Fruit fly (Drosophila melanogaster) whole organism, embryonic: ENCODE data around the gene CG7841.

Experiments
- BtbVII ChIP-seq: fragments of 200-800 bp; sonication (Bioruptor generic); optimal IDR thresholded peaks from 3 replicates; lab custom pipeline; 2017; ENCODE audit warnings: missing biosample characterization, mild to moderate bottlenecking, missing genetic modification characterization
- CG10147 ChIP-seq: fragments of 200-800 bp; sonication (Bioruptor generic); optimal IDR thresholded peaks from 2 replicates; lab custom pipeline; 2019; ENCODE audit warnings: missing biosample characterization, mild to moderate bottlenecking, missing genetic modification characterization, moderate library complexity
- CG10321 ChIP-seq: fragments of 200-800 bp; sonication (Bioruptor generic); IDR thresholded peaks from 2 replicates; pipeline ENCODE4 v1.3.6; 2022; ENCODE audit warnings: missing biosample characterization, missing genetic modification characterization
- CG10654 ChIP-seq: fragments of 200-800 bp; sonication (Bioruptor generic); optimal IDR thresholded peaks from 2 replicates; lab custom pipeline; 2016; ENCODE audit warnings: missing biosample characterization, missing genetic modification characterization
- CG11696 ChIP-seq: fragments of 200-800 bp; sonication (Bioruptor generic); IDR thresholded peaks from 2 replicates; pipeline ENCODE4 v1.3.6; 2022; ENCODE audit warnings: missing biosample characterization, missing genetic modification characterization
- CG13123 ChIP-seq: fragments of 200-800 bp; sonication (Bioruptor generic); optimal IDR thresholded peaks from 2 replicates; lab custom pipeline; 2016; ENCODE audit warnings: missing biosample characterization, missing genetic modification characterization
- CG15073 ChIP-seq: fragments of 200-800 bp; sonication (Bioruptor generic); optimal IDR thresholded peaks from 2 replicates; lab custom pipeline; 2016; ENCODE audit warnings: missing biosample characterization, missing genetic modification characterization
- CG1602 ChIP-seq: fragments of 200-800 bp; sonication (Bioruptor generic); optimal IDR thresholded peaks from 3 replicates; lab custom pipeline; 2016; ENCODE audit warnings: missing biosample characterization, missing genetic modification characterization
- CG30020 ChIP-seq: fragments of 200-800 bp; optimal IDR thresholded peaks from 2 replicates; lab custom pipeline; 2019; ENCODE audit warnings: missing biosample characterization, mild to moderate bottlenecking, missing genetic modification characterization, moderate library complexity
- CG31441 ChIP-seq: fragments of 200-800 bp; sonication (Bioruptor generic); IDR thresholded peaks from 2 replicates; pipeline ENCODE4 v1.3.6; 2022; ENCODE audit warnings: missing biosample characterization, missing genetic modification characterization
- CG3163 ChIP-seq: fragments of 200-800 bp; sonication (Bioruptor generic); optimal IDR thresholded peaks from 3 replicates; lab custom pipeline; 2016; ENCODE audit warnings: missing biosample characterization, missing genetic modification characterization
- CG3407 ChIP-seq: fragments of 200-800 bp; sonication (Bioruptor generic); optimal IDR thresholded peaks from 2 replicates; lab custom pipeline; 2018; ENCODE audit warnings: missing biosample characterization, mild to moderate bottlenecking, missing genetic modification characterization
- CG5245 ChIP-seq: fragments of 200-800 bp; sonication (Bioruptor generic); optimal IDR thresholded peaks from 3 replicates; lab custom pipeline; 2016; ENCODE audit warnings: missing biosample characterization, missing genetic modification characterization
- CG6272 ChIP-seq: fragments of 200-800 bp; sonication (Bioruptor generic); IDR thresholded peaks from 2 replicates; pipeline ENCODE4 v1.3.6; 2022; ENCODE audit warnings: missing biosample characterization, missing genetic modification characterization
- CG6689 ChIP-seq: fragments of 200-800 bp; sonication (Bioruptor generic); IDR thresholded peaks from 2 replicates; pipeline ENCODE4 v1.3.6; 2022; ENCODE audit warnings: missing biosample characterization, missing genetic modification characterization
- CG9609 ChIP-seq: fragments of 200-800 bp; sonication (Bioruptor generic); optimal IDR thresholded peaks from 3 replicates; lab custom pipeline; 2016; ENCODE audit warnings: missing biosample characterization, missing genetic modification characterization
- Dbx ChIP-seq: fragments of 200-800 bp; sonication (Bioruptor generic); IDR thresholded peaks from 3 replicates; pipeline ENCODE4 v1.3.6; 2022; ENCODE audit warnings: missing biosample characterization, missing genetic modification characterization
- Dip3 ChIP-seq: fragments of 200-800 bp; sonication (Bioruptor generic); optimal IDR thresholded peaks from 3 replicates; lab custom pipeline; 2016; ENCODE audit warnings: missing biosample characterization, missing genetic modification characterization
- Dref ChIP-seq: fragments of 200-800 bp; sonication (Bioruptor generic); IDR thresholded peaks from 2 replicates; pipeline ENCODE4 v1.3.6; 2022; ENCODE audit warnings: missing biosample characterization, missing genetic modification characterization
- Hmx ChIP-seq: fragments of 200-800 bp; sonication (Bioruptor generic); optimal IDR thresholded peaks from 2 replicates; lab custom pipeline; 2016; ENCODE audit warnings: missing biosample characterization, missing genetic modification characterization
- Lhr ChIP-seq: fragments of 200-800 bp; sonication (Bioruptor generic); optimal IDR thresholded peaks from 3 replicates; lab custom pipeline; 2017; ENCODE audit warnings: mild to moderate bottlenecking, missing biosample characterization, missing genetic modification reagents, missing genetic modification characterization
- Med ChIP-seq: fragments of 200-800 bp; sonication (Bioruptor generic); peaks from one replicate; lab custom pipeline; 2016; ENCODE audit warnings: missing biosample characterization, missing genetic modification characterization, mild to moderate bottlenecking, inconsistent platforms, moderate library complexity
- NC2β ChIP-seq: fragments of 200-800 bp; sonication (Bioruptor generic); optimal IDR thresholded peaks from 2 replicates; lab custom pipeline; 2016; ENCODE audit warnings: missing biosample characterization, missing genetic modification characterization
- Poxn ChIP-seq: fragments of 200-800 bp; sonication (Bioruptor generic); IDR thresholded peaks from 2 replicates; pipeline ENCODE4 v1.3.6; 2022; ENCODE audit warnings: missing biosample characterization, missing genetic modification characterization
- Ptx1 ChIP-seq: fragments of 200-800 bp; sonication (Bioruptor generic); IDR thresholded peaks from 2 replicates; pipeline ENCODE4 v1.3.6; 2022; ENCODE audit warnings: missing biosample characterization, missing genetic modification characterization
- Rx ChIP-seq: fragments of 200-800 bp; sonication (Bioruptor generic); IDR thresholded peaks from 2 replicates; pipeline ENCODE4 v1.3.6; 2022; ENCODE audit warnings: missing biosample characterization, missing genetic modification characterization
- Sin3A ChIP-seq: fragments of >200 bp; optimal IDR thresholded peaks from 2 replicates; lab custom pipeline; 2018
- Trl ChIP-seq, 3 experiments: fragments of >200 bp in 2 of 3; fragments of 200-800 bp in 1 of 3; sonication (Bioruptor generic) in 1 of 3; optimal IDR thresholded peaks; 2 replicates in 1 of 3; 3 replicates in 2 of 3; lab custom pipeline; 2016 to 2017; ENCODE audit warnings: missing biosample characterization in 1 of 3, missing genetic modification characterization in 1 of 3
- Usf ChIP-seq: fragments of 200-800 bp; sonication (Bioruptor generic); optimal IDR thresholded peaks from 2 replicates; lab custom pipeline; 2017; ENCODE audit warnings: missing genotype, missing biosample characterization, missing genetic modification characterization
- crol ChIP-seq: fragments of 200-800 bp; sonication (Bioruptor generic); IDR thresholded peaks from 2 replicates; pipeline ENCODE4 v1.3.6; 2022; ENCODE audit warnings: missing biosample characterization, missing genetic modification characterization
- cwo ChIP-seq: fragments of 200-800 bp; sonication (Bioruptor generic); optimal IDR thresholded peaks from 3 replicates; lab custom pipeline; 2017; ENCODE audit warnings: missing biosample characterization, missing genetic modification characterization, mild to moderate bottlenecking, moderate library complexity, missing genetic modification reagents
- ems ChIP-seq: fragments of 200-800 bp; sonication (Bioruptor generic); optimal IDR thresholded peaks from 3 replicates; lab custom pipeline; 2016; ENCODE audit warnings: missing biosample characterization, missing genetic modification characterization
- esg ChIP-seq: fragments of 200-800 bp; sonication (Bioruptor generic); conservative IDR thresholded peaks from 2 replicates; pipeline ENCODE4 v1.3.6; 2022; ENCODE audit warnings: missing biosample characterization, missing genetic modification characterization
- gsb-n ChIP-seq: fragments of 200-800 bp; sonication (Bioruptor generic); optimal IDR thresholded peaks from 3 replicates; lab custom pipeline; 2018; ENCODE audit warnings: missing biosample characterization, mild to moderate bottlenecking, missing genetic modification characterization
- insv ChIP-seq, 2 experiments: fragments of 200-800 bp; sonication (Bioruptor generic); optimal IDR thresholded peaks; 3 replicates each; lab custom pipeline; 2016 to 2018; ENCODE audit warnings: missing biosample characterization in 2 of 2, missing genetic modification characterization in 2 of 2
- jigr1 ChIP-seq: fragments of 200-800 bp; sonication (Bioruptor generic); IDR thresholded peaks from 3 replicates; pipeline ENCODE4 v1.3.6; 2022; ENCODE audit warnings: missing biosample characterization, missing genetic modification characterization
- lilli ChIP-seq: fragments of 200-800 bp; sonication (Bioruptor generic); optimal IDR thresholded peaks from 3 replicates; lab custom pipeline; 2016; ENCODE audit warnings: missing biosample characterization, missing genetic modification characterization
- lmd ChIP-seq: fragments of 200-800 bp; sonication (Bioruptor generic); IDR thresholded peaks from 2 replicates; pipeline ENCODE4 v1.3.6; 2022; ENCODE audit warnings: missing biosample characterization, missing genetic modification characterization
- mld ChIP-seq: fragments of 200-800 bp; sonication (Bioruptor generic); IDR thresholded peaks from 3 replicates; pipeline ENCODE4 v1.3.6; 2022; ENCODE audit warnings: missing biosample characterization, missing genetic modification characterization; ENCODE audit not compliant: partially characterized antibody
- nerfin-2 ChIP-seq: fragments of 200-800 bp; sonication (Bioruptor generic); IDR thresholded peaks from 2 replicates; pipeline ENCODE4 v1.3.6; 2022; ENCODE audit warnings: missing biosample characterization, missing genetic modification characterization; ENCODE audit not compliant: partially characterized antibody
- odd ChIP-seq: fragments of 200-800 bp; sonication (Bioruptor generic); optimal IDR thresholded peaks from 2 replicates; lab custom pipeline; 2017; ENCODE audit warnings: missing biosample characterization, mild to moderate bottlenecking, missing genetic modification characterization
- pita ChIP-seq: fragments of 200-800 bp; sonication (Bioruptor generic); optimal IDR thresholded peaks from 2 replicates; lab custom pipeline; 2017; ENCODE audit warnings: missing biosample characterization, mild to moderate bottlenecking, missing genetic modification characterization
- pzg ChIP-seq: fragments of 200-800 bp; sonication (Bioruptor generic); optimal IDR thresholded peaks from 3 replicates; lab custom pipeline; 2018; ENCODE audit warnings: missing biosample characterization, mild to moderate bottlenecking, missing genetic modification characterization, moderate library complexity
- repo ChIP-seq: fragments of 200-800 bp; sonication (Bioruptor generic); optimal IDR thresholded peaks from 2 replicates; lab custom pipeline; 2016; ENCODE audit warnings: missing biosample characterization, missing genetic modification characterization
- slp2 ChIP-seq: fragments of 200-800 bp; sonication (Bioruptor generic); optimal IDR thresholded peaks from 2 replicates; lab custom pipeline; 2016; ENCODE audit warnings: missing biosample characterization, missing genetic modification characterization
- so ChIP-seq: fragments of 200-800 bp; sonication (Bioruptor generic); IDR thresholded peaks from 3 replicates; pipeline ENCODE4 v1.3.6; 2022; ENCODE audit warnings: missing biosample characterization, missing genetic modification characterization
- toy ChIP-seq: fragments of 200-800 bp; sonication (Bioruptor generic); IDR thresholded peaks from 2 replicates; pipeline ENCODE4 v1.3.6; 2022; ENCODE audit warnings: missing biosample characterization, missing genetic modification characterization
- trh ChIP-seq: fragments of 200-800 bp; sonication (Bioruptor generic); optimal IDR thresholded peaks from 2 replicates; lab custom pipeline; 2016; ENCODE audit warnings: missing biosample characterization, missing genetic modification characterization
- twi ChIP-seq: fragments of 200-800 bp; optimal IDR thresholded peaks from 2 replicates; lab custom pipeline; 2019; ENCODE audit warnings: missing biosample characterization, mild to moderate bottlenecking, missing genetic modification characterization, moderate library complexity
- yki ChIP-seq: fragments of >200 bp; optimal IDR thresholded peaks from 3 replicates; lab custom pipeline; 2018

Gene CG7841

dm6 chr3L:15535228-15535598, 27.2 kb upstream of the CG7841 start, which contains the start of gene CrebA (continued):
- no peak for TF ChIP-seq esg (GFP tag; lab: Robert Waterston, UW)
- no peak for TF ChIP-seq so (GFP tag; lab: Robert Waterston, UW)
- peak; percentile 94 to 95 for TF ChIP-seq Trl (optimal IDR thresholded peaks at IDR 0.05; lab: Kevin White, UChicago)
- TF ChIP-seq Trl (GFP tag; optimal IDR thresholded peaks at IDR 0.05; lab: Kevin White, UChicago) = no peak
- no peak for TF ChIP-seq Dip3 (GFP tag; lab: Kevin White, UChicago)
- TF ChIP-seq odd (GFP tag; lab: Kevin White, UChicago) = no peak
- no peak for TF ChIP-seq BtbVII (GFP tag; lab: Kevin White, UChicago)
- TF ChIP-seq CG1602 (GFP tag; lab: Kevin White, UChicago) = no peak
- no peak for TF ChIP-seq CG3407 (GFP tag; lab: Kevin White, UChicago)
- TF ChIP-seq ems (GFP tag; lab: Kevin White, UChicago) = no peak
- no peak for TF ChIP-seq mld
- TF ChIP-seq toy (GFP tag; lab: Robert Waterston, UW) = no peak
- 0 out of 2 replicates have a peak, but pooled peaks have one; percentile 6 for TF ChIP-seq CG31441
- TF ChIP-seq CG10321 (GFP tag; lab: Robert Waterston, UW) = peak; percentile 55; the same call in 1 of the 2 replicates
- TF ChIP-seq slp2 (GFP tag; lab: Kevin White, UChicago) = no peak
- TF ChIP-seq Dbx = 0 out of 3 replicates have a peak, but pooled peaks have one; percentile 10
- no peak for TF ChIP-seq CG6689 (GFP tag; lab: Robert Waterston, UW)
- no peak for TF ChIP-seq crol
- TF ChIP-seq insv (GFP tag; optimal IDR thresholded peaks at IDR 0.05; lab: Kevin White, UChicago) = no peak
- TF ChIP-seq twi (tag; lab: Kevin White, UChicago) = no peak
- TF ChIP-seq Sin3A (lab: Kevin White, UChicago) = no peak
- no peak for TF ChIP-seq CG9609 (GFP tag; lab: Kevin White, UChicago)
- no peak for TF ChIP-seq CG10654 (GFP tag; lab: Kevin White, UChicago)
- no peak for TF ChIP-seq Ptx1
- TF ChIP-seq lilli (GFP tag; lab: Kevin White, UChicago) = no peak
- no peak for TF ChIP-seq CG30020 (tag; lab: Kevin White, UChicago)
- TF ChIP-seq cwo (GFP tag; lab: Kevin White, UChicago) = no peak
- TF ChIP-seq Rx (GFP tag; lab: Robert Waterston, UW) = no peak
- TF ChIP-seq Usf = no peak
- TF ChIP-seq CG3163 (GFP tag; lab: Kevin White, UChicago) = peak; percentile 92
- peak; percentile 15 for TF ChIP-seq Med
- TF ChIP-seq CG15073 = no peak
- TF ChIP-seq yki (lab: Kevin White, UChicago) = peak; percentile 70

dm6 chr3L:15534274-15535227, 26.5 kb upstream of the CG7841 start:
- no peak for TF ChIP-seq Poxn
- peak; percentile 31 for TF ChIP-seq NC2β (GFP tag; lab: Kevin White, UChicago)
- no peak for TF ChIP-seq nerfin-2 (GFP tag; lab: Robert Waterston, UW)
- peak; percentile 49 for TF ChIP-seq Hmx
- TF ChIP-seq CG11696 (GFP tag; lab: Robert Waterston, UW) = no peak
- no peak for TF ChIP-seq jigr1
- no peak for TF ChIP-seq Dref (GFP tag; lab: Robert Waterston, UW)
- peak; percentile 67 for TF ChIP-seq odd (GFP tag; lab: Kevin White, UChicago)
- no peak for TF ChIP-seq CG13123 (GFP tag; lab: Kevin White, UChicago)
- TF ChIP-seq gsb-n (tag; lab: Kevin White, UChicago) = peak; percentile 34
- TF ChIP-seq CG3163 (GFP tag; lab: Kevin White, UChicago) = peak; percentile 93
- TF ChIP-seq CG10147 = peak; percentile 39
- peak; percentile 58; the same call in 1 of the 2 replicates for TF ChIP-seq lmd
- no peak for TF ChIP-seq pzg (GFP tag; lab: Kevin White, UChicago)
- no peak for TF ChIP-seq CG5245 (GFP tag; lab: Kevin White, UChicago)
- peak; percentile 26 for TF ChIP-seq Lhr (GFP tag; lab: Kevin White, UChicago)
- peak; percentile 41 for TF ChIP-seq slp2 (GFP tag; lab: Kevin White, UChicago)
- TF ChIP-seq pita (GFP tag; lab: Kevin White, UChicago) = no peak
- no peak for TF ChIP-seq trh (GFP tag; lab: Kevin White, UChicago)
- TF ChIP-seq repo = no peak
- TF ChIP-seq CG6272 = no peak; the same call in 1 of the 2 replicates
